Worm (Caenorhabditis elegans): ENCODE data around the gene atf-2.

Gene atf-2

ce11 chrII:8742006-8742847 is 9.6 kb upstream of the atf-2 start:
- TF ChIP-seq ama-1 (optimal IDR thresholded peaks at IDR 0.05) (no peak), tbx-11 (GFP tag; IDR thresholded peaks at IDR 0.05) (no peak), ceh-36 (tag; optimal IDR thresholded peaks at IDR 0.05) (no peak), hmg-4 (GFP tag; optimal IDR thresholded peaks at IDR 0.05) (no peak), ceh-13 (GFP tag; optimal IDR thresholded peaks at IDR 0.05) (no peak)

- no peak for TF ChIP-seq ceh-36 (tag; optimal IDR thresholded peaks at IDR 0.05)
- TF ChIP-seq hnd-1 (tag; optimal IDR thresholded peaks at IDR 0.05), result no peak
- no peak for TF ChIP-seq hmg-4 (GFP tag; optimal IDR thresholded peaks at IDR 0.05)
- TF ChIP-seq flt-1 (GFP tag; IDR thresholded peaks at IDR 0.05), result no peak
- no peak for TF ChIP-seq hmbx-1 (tag; optimal IDR thresholded peaks at IDR 0.05)
- no peak for TF ChIP-seq tbx-37 (GFP tag; conservative IDR thresholded peaks at IDR 0.05)
- TF ChIP-seq ceh-13 (GFP tag; optimal IDR thresholded peaks at IDR 0.05), result no peak
- TF ChIP-seq ets-7 (tag; optimal IDR thresholded peaks at IDR 0.05), result no peak
- TF ChIP-seq B0310.2 (tag; optimal IDR thresholded peaks at IDR 0.05), result no peak
- TF ChIP-seq tra-4 (tag; optimal IDR thresholded peaks at IDR 0.05), result no peak
- TF ChIP-seq scrt-1 (GFP tag; IDR thresholded peaks at IDR 0.05), result no peak
- no peak for TF ChIP-seq F13C5.2 (tag; optimal IDR thresholded peaks at IDR 0.05)
Observed at ce11 chrII:8742972-8743371, 8.8 kb upstream of the atf-2 start.

- TF ChIP-seq ceh-13 (GFP tag; optimal IDR thresholded peaks at IDR 0.05), result no peak
- TF ChIP-seq hmg-4 (GFP tag; optimal IDR thresholded peaks at IDR 0.05), result peak; percentile 6
- no peak for TF ChIP-seq hmbx-1 (tag; optimal IDR thresholded peaks at IDR 0.05)
- no peak for TF ChIP-seq tra-4 (tag; optimal IDR thresholded peaks at IDR 0.05)
Observed at ce11 chrII:8743379-8744173, 8.2 kb upstream of the atf-2 start, which contains the start of gene mak-1. Gene mak-1 (plus strand): TSS chrII:8744071.

- no peak for TF ChIP-seq ceh-36 (tag; optimal IDR thresholded peaks at IDR 0.05)
- TF ChIP-seq F13C5.2 (tag; optimal IDR thresholded peaks at IDR 0.05), result no peak
Observed at ce11 chrII:8744555-8745448, 7.0 kb upstream of the atf-2 start.

- TF ChIP-seq tbx-11 (GFP tag; IDR thresholded peaks at IDR 0.05), result no peak
Observed at ce11 chrII:8745449-8746297, 6.1 kb upstream of the atf-2 start.

ce11 chrII:8746298-8746775 is 5.4 kb upstream of the atf-2 start:
- TF ChIP-seq tra-4 (tag; optimal IDR thresholded peaks at IDR 0.05), result no peak
- TF ChIP-seq scrt-1 (GFP tag; IDR thresholded peaks at IDR 0.05), result no peak
- no peak for TF ChIP-seq tbx-37 (GFP tag; conservative IDR thresholded peaks at IDR 0.05)
- TF ChIP-seq hmbx-1 (tag; optimal IDR thresholded peaks at IDR 0.05), result no peak
- TF ChIP-seq ama-1 (optimal IDR thresholded peaks at IDR 0.05), result no peak
- TF ChIP-seq sea-1 (GFP tag; conservative IDR thresholded peaks at IDR 0.05), result no peak
- TF ChIP-seq hmg-4 (GFP tag; optimal IDR thresholded peaks at IDR 0.05), result no peak
- no peak for TF ChIP-seq ceh-36 (tag; optimal IDR thresholded peaks at IDR 0.05)
- no peak for TF ChIP-seq flt-1 (GFP tag; IDR thresholded peaks at IDR 0.05)
- no peak for TF ChIP-seq B0310.2 (tag; optimal IDR thresholded peaks at IDR 0.05)
- no peak for TF ChIP-seq aly-1 (tag; optimal IDR thresholded peaks at IDR 0.05)
- no peak for TF ChIP-seq F13C5.2 (tag; optimal IDR thresholded peaks at IDR 0.05)
- no peak for TF ChIP-seq pes-1 (GFP tag; IDR thresholded peaks at IDR 0.05)

ce11 chrII:8747246-8747938 is 4.4 kb upstream of the atf-2 start:
- TF ChIP-seq sea-1 (GFP tag; conservative IDR thresholded peaks at IDR 0.05) (0 out of 2 replicates have a peak, but pooled peaks have one; percentile 21), ama-1 (optimal IDR thresholded peaks at IDR 0.05) (no peak), ets-7 (tag; optimal IDR thresholded peaks at IDR 0.05) (no peak), hmg-4 (GFP tag; optimal IDR thresholded peaks at IDR 0.05) (no peak), F13C5.2 (tag; optimal IDR thresholded peaks at IDR 0.05) (no peak), tbx-11 (GFP tag; IDR thresholded peaks at IDR 0.05) (0 out of 2 replicates have a peak, but pooled peaks have one; percentile 54)

Data from whole organism, early embryonic.